Fruit fly (Drosophila melanogaster): Measurements from ENCODE around the gene CG11760.

The CG11760 gene

DNA sequence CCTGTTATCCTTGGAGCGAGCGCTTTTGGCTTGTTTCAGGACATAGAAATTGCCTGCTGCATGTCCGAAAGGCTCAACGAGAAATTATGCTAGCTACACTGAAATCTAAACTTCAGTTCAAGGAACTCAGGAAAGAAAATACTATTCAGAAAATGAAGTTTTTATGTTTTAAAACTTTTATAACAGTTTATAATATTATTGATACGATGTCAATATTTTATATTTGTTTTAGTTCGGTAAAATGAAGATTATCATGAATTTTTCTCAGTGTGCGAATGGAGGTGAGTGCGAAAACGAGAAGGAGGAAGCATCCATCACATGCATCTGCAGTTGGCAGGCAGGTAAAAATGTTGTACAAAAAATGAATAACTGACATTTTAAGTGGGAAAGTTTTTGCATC lies 27.4 kb downstream of the CG11760 start (continued):
- TF ChIP-seq sisA (GFP tag; IDR thresholded peaks at IDR 0.05) (peak; percentile 64; the same call in 1 of the 2 replicates), CG13624 (GFP tag; optimal IDR thresholded peaks at IDR 0.05) (no peak), D19A (tag; optimal IDR thresholded peaks at IDR 0.05) (peak; percentile 69), esg (GFP tag; conservative IDR thresholded peaks at IDR 0.05) (peak; percentile 68), ci (GFP tag; IDR thresholded peaks at IDR 0.05) (peak; percentile 69; the same call in 2 of the 3 replicates), Doc3 (GFP tag; IDR thresholded peaks at IDR 0.05; ENCODE audit: partially characterized antibody) (no peak), lab (GFP tag; optimal IDR thresholded peaks at IDR 0.05) (peak; percentile 59), CG2120 (GFP tag; optimal IDR thresholded peaks at IDR 0.05) (peak; percentile 38), CG30431 (GFP tag; optimal IDR thresholded peaks at IDR 0.05) (peak; percentile 51), CG10431 (GFP tag; optimal IDR thresholded peaks at IDR 0.05) (no peak), CG13894 (tag; optimal IDR thresholded peaks at IDR 0.05) (no peak), sqz (GFP tag; optimal IDR thresholded peaks at IDR 0.05) (no peak), dmrt99B (tag; optimal IDR thresholded peaks at IDR 0.05) (peak; percentile 76), CG9437 (GFP tag; optimal IDR thresholded peaks at IDR 0.05) (no peak), CG11085 (GFP tag; IDR thresholded peaks at IDR 0.05) (0 out of 2 replicates have a peak, but pooled peaks have one; percentile 22), CG8281 (tag; optimal IDR thresholded peaks at IDR 0.05) (peak; percentile 21), Bgb (GFP tag; IDR thresholded peaks at IDR 0.05; ENCODE audit: partially characterized antibody) (no peak), gem (tag; optimal IDR thresholded peaks at IDR 0.05) (peak; percentile 84), nmo (GFP tag; optimal IDR thresholded peaks at IDR 0.05) (peak; percentile 70), ato (GFP tag; IDR thresholded peaks at IDR 0.05; ENCODE audit: partially characterized antibody) (no peak), hb (GFP tag; IDR thresholded peaks at IDR 0.05; ENCODE audit: partially characterized antibody) (no peak), caup (GFP tag; optimal IDR thresholded peaks at IDR 0.05; ENCODE audit: severe bottlenecking) (peak; percentile 2), Blimp-1 (GFP tag; optimal IDR thresholded peaks at IDR 0.05) (peak; percentile 74), CG14050 (GFP tag; IDR thresholded peaks at IDR 0.05) (peak; percentile 37; the same call in 1 of the 3 replicates), CG10979 (tag; optimal IDR thresholded peaks at IDR 0.05) (peak; percentile 76), dpn (GFP tag; optimal IDR thresholded peaks at IDR 0.05) (peak in 1 of 2 experiments; percentile 63), CG4820 (GFP tag; optimal IDR thresholded peaks at IDR 0.05) (peak; percentile 65), CG32532 (GFP tag; IDR thresholded peaks at IDR 0.05) (peak; percentile 40; the same call in 1 of the 2 replicates), CG4404 (GFP tag; IDR thresholded peaks at IDR 0.05) (peak; percentile 52), NC2α (GFP tag; optimal IDR thresholded peaks at IDR 0.05) (no peak), fru (optimal IDR thresholded peaks at IDR 0.05) (no peak), E2f1 (GFP tag; IDR thresholded peaks at IDR 0.05) (peak; percentile 56; the same call in 1 of the 2 replicates), hth (optimal IDR thresholded peaks at IDR 0.05) (no peak), Dll (GFP tag; IDR thresholded peaks at IDR 0.05; ENCODE audit: partially characterized antibody) (no peak), Eip74EF (GFP tag; optimal IDR thresholded peaks at IDR 0.05) (peak in 1 of 2 experiments; percentile 19), CoRest (tag; optimal IDR thresholded peaks at IDR 0.05) (peak; percentile 67), vvl (GFP tag; IDR thresholded peaks at IDR 0.05) (peak; percentile 73), CG8290 (GFP tag; optimal IDR thresholded peaks at IDR 0.05) (peak; percentile 54), CG8290 (tag; optimal IDR thresholded peaks at IDR 0.05) (no peak), Ravus (GFP tag; IDR thresholded peaks at IDR 0.05) (no peak; the same call in 1 of the 2 replicates), tgo (GFP tag; IDR thresholded peaks at IDR 0.05) (peak; percentile 60), D (optimal IDR thresholded peaks at IDR 0.05) (no peak), D (GFP tag; optimal IDR thresholded peaks at IDR 0.05) (peak; percentile 38), MBD-R2 (GFP tag; IDR thresholded peaks at IDR 0.05) (peak; percentile 15; the same call in 1 of the 2 replicates), Six4 (GFP tag; optimal IDR thresholded peaks at IDR 0.05) (peak; percentile 56), Hsf (GFP tag; optimal IDR thresholded peaks at IDR 0.05) (peak; percentile 29), CG1529 (GFP tag; optimal IDR thresholded peaks at IDR 0.05) (peak; percentile 61), gro (GFP tag; optimal IDR thresholded peaks at IDR 0.05) (no peak), CG6272 (GFP tag; IDR thresholded peaks at IDR 0.05) (no peak), chn (GFP tag; optimal IDR thresholded peaks at IDR 0.05) (peak; percentile 49), CG17361 (GFP tag; IDR thresholded peaks at IDR 0.05) (peak; percentile 71; the same call in 2 of the 3 replicates)
